Fruit fly (Drosophila melanogaster) whole organism, prepupa: ENCODE results near the gene CG10804.
A peak's percentile ranks its signal among the peaks of the same experiment; 100 is the strongest.

Source experiments
- CG10631 ChIP-seq: fragments of 200-800 bp; sonication (Bioruptor generic); optimal IDR thresholded peaks from 2 replicates; lab custom pipeline; 2016; ENCODE audit warnings: missing biosample characterization, missing genetic modification characterization
- CG10669 ChIP-seq: fragments of 200-800 bp; sonication (Bioruptor generic); optimal IDR thresholded peaks from 3 replicates; lab custom pipeline; 2018; ENCODE audit warnings: missing biosample characterization, mild to moderate bottlenecking, missing genetic modification characterization, moderate library complexity
- CG11294 ChIP-seq: fragments of 200-800 bp; sonication (Bioruptor generic); IDR thresholded peaks from 2 replicates; pipeline ENCODE4 v1.3.6; 2022; ENCODE audit warnings: missing biosample characterization, missing genetic modification characterization
- CG11762 ChIP-seq: fragments of 200-800 bp; sonication (Bioruptor generic); optimal IDR thresholded peaks from 3 replicates; lab custom pipeline; 2016; ENCODE audit warnings: missing biosample characterization, missing genetic modification characterization; ENCODE audit not compliant: insufficient read depth
- CG15336 ChIP-seq: fragments of 200-800 bp; sonication (Bioruptor generic); IDR thresholded peaks from 2 replicates; pipeline ENCODE4 v1.3.6; 2022; ENCODE audit warnings: missing biosample characterization, missing genetic modification characterization
- CG3032 ChIP-seq: fragments of 200-800 bp; optimal IDR thresholded peaks from 2 replicates; lab custom pipeline; 2019; ENCODE audit warnings: missing biosample characterization, mild to moderate bottlenecking, missing genetic modification characterization, moderate library complexity
- CG31627 ChIP-seq: fragments of 200-800 bp; sonication (Bioruptor generic); optimal IDR thresholded peaks from 3 replicates; lab custom pipeline; 2016; ENCODE audit warnings: missing biosample characterization, missing genetic modification characterization
- CG32006 ChIP-seq: fragments of 200-800 bp; sonication (Bioruptor generic); optimal IDR thresholded peaks from 3 replicates; lab custom pipeline; 2017; ENCODE audit warnings: missing biosample characterization, mild to moderate bottlenecking, missing genetic modification characterization
- CG34406 ChIP-seq: fragments of 200-800 bp; sonication (Bioruptor generic); optimal IDR thresholded peaks from 3 replicates; lab custom pipeline; 2016; ENCODE audit warnings: missing biosample characterization, missing genetic modification characterization
- CG4318 ChIP-seq: fragments of 200-800 bp; sonication (Bioruptor generic); optimal IDR thresholded peaks from 3 replicates; lab custom pipeline; 2017; ENCODE audit warnings: missing biosample characterization, mild to moderate bottlenecking, missing genetic modification characterization
- CG6276 ChIP-seq: fragments of 200-800 bp; sonication (Bioruptor generic); optimal IDR thresholded peaks from 2 replicates; lab custom pipeline; 2017; ENCODE audit warnings: missing biosample characterization, mild to moderate bottlenecking, missing genetic modification characterization
- CG6792 ChIP-seq: fragments of 200-800 bp; sonication (Bioruptor generic); optimal IDR thresholded peaks from 3 replicates; lab custom pipeline; 2016; ENCODE audit warnings: missing biosample characterization, missing genetic modification characterization
- CG6808 ChIP-seq: fragments of 200-800 bp; sonication (Bioruptor generic); optimal IDR thresholded peaks from 3 replicates; lab custom pipeline; 2017; ENCODE audit warnings: missing biosample characterization, missing genetic modification characterization, mild to moderate bottlenecking, moderate library complexity, missing genetic modification reagents
- CG6854 ChIP-seq: fragments of 200-800 bp; sonication (Bioruptor generic); optimal IDR thresholded peaks from 2 replicates; lab custom pipeline; 2017; ENCODE audit warnings: missing biosample characterization, mild to moderate bottlenecking, missing genetic modification characterization
- CG7368 ChIP-seq: fragments of 200-800 bp; sonication (Bioruptor generic); optimal IDR thresholded peaks from 3 replicates; lab custom pipeline; 2016; ENCODE audit warnings: missing biosample characterization, missing genetic modification characterization
- CG8319 ChIP-seq: fragments of 200-800 bp; sonication (Bioruptor generic); optimal IDR thresholded peaks from 3 replicates; lab custom pipeline; 2016; ENCODE audit warnings: missing biosample characterization, missing genetic modification characterization
- CG8632 ChIP-seq: fragments of 200-800 bp; sonication (Bioruptor generic); optimal IDR thresholded peaks from 3 replicates; lab custom pipeline; 2016; ENCODE audit warnings: missing biosample characterization, missing genetic modification characterization
- CG9139 ChIP-seq: fragments of 200-800 bp; sonication (Bioruptor generic); optimal IDR thresholded peaks from 3 replicates; lab custom pipeline; 2017; ENCODE audit warnings: missing biosample characterization, mild to moderate bottlenecking, missing genetic modification characterization
- Eip75B ChIP-seq: fragments of 200-800 bp; sonication (Bioruptor generic); optimal IDR thresholded peaks from 3 replicates; lab custom pipeline; 2016; ENCODE audit warnings: missing biosample characterization, missing genetic modification characterization
- Eip78C ChIP-seq: fragments of 200-800 bp; sonication (Bioruptor generic); peaks from one replicate; lab custom pipeline; 2016; ENCODE audit warnings: missing biosample characterization, missing genetic modification characterization
- Eip93F ChIP-seq: fragments of 200-800 bp; sonication (Bioruptor generic); optimal IDR thresholded peaks from 2 replicates; lab custom pipeline; 2016; ENCODE audit warnings: missing biosample characterization, mild to moderate bottlenecking, missing genetic modification characterization
- Ets21C ChIP-seq: fragments of 200-800 bp; sonication (Bioruptor generic); optimal IDR thresholded peaks from 3 replicates; lab custom pipeline; 2016; ENCODE audit warnings: missing biosample characterization, missing genetic modification characterization
- Gug ChIP-seq: fragments of 200-800 bp; sonication (Bioruptor generic); IDR thresholded peaks from 2 replicates; pipeline ENCODE4 v1.3.6; 2022; ENCODE audit warnings: missing biosample characterization, missing genetic modification characterization
- Hr38 ChIP-seq: sonication (Bioruptor generic); optimal IDR thresholded peaks from 2 replicates; lab custom pipeline; 2016; ENCODE audit warnings: missing biosample characterization, missing genetic modification characterization
- Hr39 ChIP-seq: fragments of 200-800 bp; sonication (Bioruptor generic); optimal IDR thresholded peaks from 2 replicates; lab custom pipeline; 2016; ENCODE audit warnings: missing biosample characterization, missing genetic modification characterization
- Lpt ChIP-seq: fragments of 200-800 bp; sonication (Bioruptor generic); optimal IDR thresholded peaks from 3 replicates; lab custom pipeline; 2016; ENCODE audit warnings: missing biosample characterization, missing genetic modification characterization
- Met ChIP-seq: fragments of 200-800 bp; sonication (Bioruptor generic); optimal IDR thresholded peaks from 3 replicates; lab custom pipeline; 2016; ENCODE audit warnings: missing biosample characterization, missing genetic modification characterization
- OdsH ChIP-seq: fragments of 200-800 bp; sonication (Bioruptor generic); optimal IDR thresholded peaks from 3 replicates; lab custom pipeline; 2016; ENCODE audit warnings: missing biosample characterization, missing genetic modification characterization
- Smox ChIP-seq: fragments of 200-800 bp; sonication (Bioruptor generic); optimal IDR thresholded peaks from 3 replicates; lab custom pipeline; 2016; ENCODE audit warnings: missing biosample characterization, missing genetic modification characterization
- Sox102F ChIP-seq: fragments of 200-800 bp; sonication (Bioruptor generic); optimal IDR thresholded peaks from 2 replicates; lab custom pipeline; 2016; ENCODE audit warnings: missing biosample characterization, mild to moderate bottlenecking, missing genetic modification characterization
- Sox14 ChIP-seq: fragments of 200-800 bp; sonication (Bioruptor generic); optimal IDR thresholded peaks from 3 replicates; lab custom pipeline; 2016; ENCODE audit warnings: missing biosample characterization, missing genetic modification characterization
- Sox15 ChIP-seq: fragments of 200-800 bp; sonication (Bioruptor generic); optimal IDR thresholded peaks from 3 replicates; lab custom pipeline; 2016; ENCODE audit warnings: missing biosample characterization, missing genetic modification characterization
- achi ChIP-seq: fragments of 200-800 bp; sonication (Bioruptor generic); optimal IDR thresholded peaks from 3 replicates; lab custom pipeline; 2016; ENCODE audit warnings: missing biosample characterization, missing genetic modification characterization
- acj6 ChIP-seq: fragments of 200-800 bp; sonication (Bioruptor generic); optimal IDR thresholded peaks from 3 replicates; lab custom pipeline; 2016; ENCODE audit warnings: missing biosample characterization, missing genetic modification characterization
- cyc ChIP-seq: fragments of 200-800 bp; sonication (Bioruptor generic); optimal IDR thresholded peaks from 3 replicates; lab custom pipeline; 2016; ENCODE audit warnings: missing biosample characterization, missing genetic modification characterization
- dac ChIP-seq: fragments of 200-800 bp; sonication (Bioruptor generic); optimal IDR thresholded peaks from 2 replicates; lab custom pipeline; 2017; ENCODE audit warnings: missing biosample characterization, mild to moderate bottlenecking, missing genetic modification characterization
- dsx ChIP-seq: fragments of 200-800 bp; optimal IDR thresholded peaks from 3 replicates; lab custom pipeline; 2019; ENCODE audit warnings: missing biosample characterization, mild to moderate bottlenecking, missing genetic modification characterization, moderate library complexity; ENCODE audit not compliant: poor library complexity, severe bottlenecking
- eg ChIP-seq: fragments of 200-800 bp; sonication (Bioruptor generic); IDR thresholded peaks from 3 replicates; pipeline ENCODE4 v1.3.6; 2022; ENCODE audit warnings: missing biosample characterization, missing genetic modification characterization
- esn ChIP-seq: fragments of 200-800 bp; sonication (Bioruptor generic); optimal IDR thresholded peaks from 2 replicates; lab custom pipeline; 2016; ENCODE audit warnings: missing biosample characterization, mild to moderate bottlenecking, missing genetic modification characterization, moderate library complexity
- fd59A ChIP-seq: fragments of 200-800 bp; sonication (Bioruptor generic); optimal IDR thresholded peaks from 2 replicates; lab custom pipeline; 2017; ENCODE audit warnings: missing biosample characterization, mild to moderate bottlenecking, missing genetic modification characterization, missing genetic modification reagents
- fkh ChIP-seq: fragments of 200-800 bp; sonication (Bioruptor generic); optimal IDR thresholded peaks from 3 replicates; lab custom pipeline; 2017; ENCODE audit warnings: missing biosample characterization, mild to moderate bottlenecking, missing genetic modification characterization, moderate library complexity
- lz ChIP-seq: fragments of 200-800 bp; sonication (Bioruptor generic); optimal IDR thresholded peaks from 3 replicates; lab custom pipeline; 2016; ENCODE audit warnings: missing biosample characterization, missing genetic modification characterization
- net ChIP-seq: fragments of 200-800 bp; sonication (Bioruptor generic); optimal IDR thresholded peaks from 3 replicates; lab custom pipeline; 2016; ENCODE audit warnings: missing biosample characterization, missing genetic modification characterization
- pdm3 ChIP-seq: fragments of 200-800 bp; sonication (Bioruptor generic); optimal IDR thresholded peaks from 3 replicates; lab custom pipeline; 2016; ENCODE audit warnings: missing biosample characterization, missing genetic modification characterization
- salr ChIP-seq, 2 experiments: fragments of 200-800 bp; sonication (Bioruptor generic); optimal IDR thresholded peaks; 3 replicates each; lab custom pipeline; 2016 to 2018; ENCODE audit warnings: missing biosample characterization in 2 of 2, missing genetic modification characterization in 2 of 2, mild to moderate bottlenecking in 1 of 2
- ss ChIP-seq, 2 experiments: fragments of 200-800 bp; sonication (Bioruptor generic); optimal IDR thresholded peaks; 2 replicates in 1 of 2; 3 replicates in 1 of 2; lab custom pipeline; 2017 to 2018; ENCODE audit warnings: mild to moderate bottlenecking in 2 of 2, missing biosample characterization in 2 of 2, missing genetic modification characterization in 2 of 2, moderate library complexity in 1 of 2
- svp ChIP-seq: fragments of 200-800 bp; sonication (Bioruptor generic); peaks from one replicate; lab custom pipeline; 2016; ENCODE audit warnings: missing biosample characterization, missing genetic modification characterization
- topi ChIP-seq: fragments of 200-800 bp; sonication (Bioruptor generic); optimal IDR thresholded peaks from 3 replicates; lab custom pipeline; 2016; ENCODE audit warnings: missing biosample characterization, missing genetic modification characterization
- vri ChIP-seq: fragments of 200-800 bp; sonication (Bioruptor generic); optimal IDR thresholded peaks from 3 replicates; lab custom pipeline; 2016; ENCODE audit warnings: missing biosample characterization, mild to moderate bottlenecking, missing genetic modification characterization

The CG10804 gene

DNA sequence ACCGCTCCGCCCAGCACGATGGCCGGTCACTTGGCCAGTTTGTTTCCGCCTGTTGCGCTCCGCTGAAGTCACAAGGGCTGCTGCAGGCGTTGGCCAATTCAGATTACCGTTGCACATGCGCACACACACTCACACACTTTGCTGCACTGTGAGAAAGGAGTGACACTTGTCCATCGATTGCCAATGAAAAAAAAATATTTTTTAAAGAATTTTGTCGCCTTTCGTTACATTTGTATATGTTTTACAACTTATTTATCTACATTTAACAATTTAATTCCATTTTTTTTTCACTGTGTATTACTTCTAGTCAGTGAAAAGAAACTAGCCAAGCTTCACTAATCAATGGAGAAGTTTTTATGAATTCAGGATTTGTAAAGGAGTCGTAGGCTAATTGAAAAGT lies 6.1 kb downstream of the CG10804 start (continued):
- TF ChIP-seq Lpt (peak; percentile 63), fkh (GFP tag; lab: Kevin White, UChicago) (no peak), Eip78C (peak; percentile 95), lz (peak; percentile 79), CG3032 (tag; lab: Kevin White, UChicago) (peak; percentile 66), CG8319 (peak; percentile 48), Sox14 (peak; percentile 75), Sox102F (GFP tag; lab: Kevin White, UChicago) (peak; percentile 80), CG10669 (peak; percentile 66), Eip75B (GFP tag; lab: Kevin White, UChicago) (peak; percentile 77), CG10631 (GFP tag; lab: Kevin White, UChicago) (peak; percentile 75), CG11294 (GFP tag; lab: Robert Waterston, UW) (peak; percentile 49; the same call in 1 of the 2 replicates), topi (peak; percentile 82), Ets21C (GFP tag; lab: Kevin White, UChicago) (peak; percentile 53), CG9139 (GFP tag; lab: Kevin White, UChicago) (peak; percentile 32), salr (GFP tag; optimal IDR thresholded peaks at IDR 0.05; lab: Kevin White, UChicago) (peak; percentile 23 to 70), CG31627 (GFP tag; lab: Kevin White, UChicago) (peak; percentile 77), CG4318 (GFP tag; lab: Kevin White, UChicago) (peak; percentile 70), Smox (GFP tag; lab: Kevin White, UChicago) (peak; percentile 77), ss (GFP tag; optimal IDR thresholded peaks at IDR 0.05; lab: Kevin White, UChicago) (peak; percentile 23 to 65), CG15336 (peak; percentile 80), Met (peak; percentile 81), CG8632 (GFP tag; lab: Kevin White, UChicago) (peak; percentile 68), CG11762 (peak; percentile 64), acj6 (GFP tag; lab: Kevin White, UChicago) (peak; percentile 81), CG34406 (peak; percentile 69), dsx (GFP tag; lab: Kevin White, UChicago) (peak; percentile 50), pdm3 (GFP tag; lab: Kevin White, UChicago) (peak; percentile 79), CG6808 (GFP tag; lab: Kevin White, UChicago) (peak; percentile 53), Gug (GFP tag; lab: Robert Waterston, UW) (peak; percentile 63), fd59A (GFP tag; lab: Kevin White, UChicago) (peak; percentile 50), Hr38 (GFP tag; lab: Kevin White, UChicago) (no peak), CG6276 (GFP tag; lab: Kevin White, UChicago) (peak; percentile 72), svp (GFP tag; lab: Kevin White, UChicago) (peak; percentile 91), cyc (GFP tag; lab: Kevin White, UChicago) (peak; percentile 77), achi (peak; percentile 82), eg (GFP tag; lab: Robert Waterston, UW) (peak; percentile 77), CG6854 (no peak)

DNA sequence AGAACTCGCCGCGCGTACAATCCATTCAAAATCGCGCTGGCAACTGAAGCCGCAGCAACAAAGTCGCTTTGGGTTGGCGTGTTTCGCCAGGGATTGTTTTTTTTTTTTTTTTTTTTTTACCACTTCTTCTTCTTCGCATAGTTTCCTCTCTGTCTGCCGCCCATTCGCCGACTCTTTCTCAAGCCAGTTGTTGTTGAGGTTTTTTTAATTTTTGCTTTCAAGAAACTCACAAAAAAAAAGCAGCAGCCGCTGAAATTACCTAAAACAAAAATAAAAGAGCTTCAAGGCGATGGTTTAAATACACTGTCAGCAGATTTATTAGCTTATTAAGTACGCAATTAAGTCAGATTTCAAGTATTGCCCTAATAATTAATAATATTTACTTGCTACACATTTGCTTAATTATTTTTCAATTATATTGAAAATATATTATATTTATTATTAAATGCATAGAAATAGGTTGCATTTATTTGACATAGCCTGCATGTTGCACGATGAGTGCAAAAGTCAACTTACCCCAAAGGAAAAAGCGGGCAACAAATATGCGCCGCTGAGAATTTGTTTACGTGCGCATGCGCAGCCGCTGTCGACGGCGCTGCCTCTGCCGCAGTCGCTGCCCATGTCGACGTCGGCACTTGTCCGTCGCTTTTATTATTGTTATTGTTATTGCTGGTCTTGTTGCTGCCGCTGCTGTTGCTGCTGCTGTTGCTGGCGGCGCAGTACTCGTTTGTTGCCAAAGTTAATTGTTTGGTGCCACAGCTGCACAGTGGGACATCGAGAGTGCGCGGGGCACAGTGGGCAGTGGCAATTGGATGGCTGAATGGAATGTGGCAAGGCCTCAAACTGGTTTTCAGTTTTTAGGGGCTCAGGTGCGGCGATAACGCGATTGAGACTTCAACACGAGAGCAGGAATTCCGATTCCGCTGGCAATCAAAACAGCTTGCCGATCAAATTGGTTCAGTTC lies 7.4 kb downstream of the CG10804 start, which contains the start of gene CG12206:
CG12206 (minus strand) TSS at position 49 of the 964 bp plus-strand sequence.
- TF ChIP-seq salr (GFP tag; optimal IDR thresholded peaks at IDR 0.05; lab: Kevin White, UChicago) (peak; percentile 59 to 76), net (GFP tag; lab: Kevin White, UChicago) (peak; percentile 80), CG6276 (GFP tag; lab: Kevin White, UChicago) (peak; percentile 83), Hr38 (GFP tag; lab: Kevin White, UChicago) (no peak), Eip93F (no peak), CG4318 (GFP tag; lab: Kevin White, UChicago) (peak; percentile 65), Hr39 (GFP tag; lab: Kevin White, UChicago) (no peak), acj6 (GFP tag; lab: Kevin White, UChicago) (peak; percentile 57), esn (GFP tag; lab: Kevin White, UChicago) (peak; percentile 59), CG11762 (peak; percentile 63), vri (peak; percentile 37), CG31627 (GFP tag; lab: Kevin White, UChicago) (no peak), Sox15 (GFP tag; lab: Kevin White, UChicago) (peak; percentile 64), OdsH (GFP tag; lab: Kevin White, UChicago) (peak; percentile 54), CG6792 (GFP tag; lab: Kevin White, UChicago) (peak; percentile 63), Eip78C (peak; percentile 89), dac (GFP tag; lab: Kevin White, UChicago) (peak; percentile 30), CG7368 (GFP tag; lab: Kevin White, UChicago) (peak; percentile 41), fkh (GFP tag; lab: Kevin White, UChicago) (peak; percentile 33), CG32006 (GFP tag; lab: Kevin White, UChicago) (peak; percentile 84), cyc (GFP tag; lab: Kevin White, UChicago) (peak; percentile 8)
